Worm (Caenorhabditis elegans): ENCODE results near the gene ZK1086.2.

Gene ZK1086.2

DNA sequence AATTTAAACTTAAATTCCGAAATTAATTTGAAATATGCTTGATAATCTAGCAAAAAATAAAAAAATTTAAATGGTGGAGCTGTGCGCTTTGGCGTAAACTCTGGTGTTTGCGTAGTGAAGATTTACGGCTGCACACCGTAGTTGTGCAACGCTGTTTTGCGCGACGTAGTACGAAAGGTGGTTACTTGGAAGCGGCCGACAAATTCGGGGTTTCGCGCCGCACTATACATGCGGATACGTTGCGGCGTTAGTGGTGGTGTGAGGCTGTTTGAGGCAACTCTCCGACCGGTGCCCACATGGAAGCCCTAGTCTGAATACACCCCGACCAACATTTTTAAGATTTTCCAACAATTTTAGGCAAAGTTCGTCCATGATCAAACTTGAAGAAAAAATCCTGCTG lies 40.0 kb upstream of the ZK1086.2 start:
- TF ChIP-seq nhr-237 (tag; optimal IDR thresholded peaks at IDR 0.05) (no peak), skn-1 (tag; optimal IDR thresholded peaks at IDR 0.05) (no peak), ztf-4 (tag; optimal IDR thresholded peaks at IDR 0.05) (no peak), pha-4 (tag; optimal IDR thresholded peaks at IDR 0.05) (no peak), pqm-1 (tag; optimal IDR thresholded peaks at IDR 0.05) (no peak), unc-39 (tag; optimal IDR thresholded peaks at IDR 0.05) (no peak), nhr-77 (tag; optimal IDR thresholded peaks at IDR 0.05) (no peak), elt-1 (tag; optimal IDR thresholded peaks at IDR 0.05) (no peak), mdl-1 (tag; optimal IDR thresholded peaks at IDR 0.05) (no peak), ceh-28 (tag; optimal IDR thresholded peaks at IDR 0.05) (no peak), fkh-2 (tag; optimal IDR thresholded peaks at IDR 0.05) (no peak), elt-3 (tag; optimal IDR thresholded peaks at IDR 0.05) (no peak), nhr-11 (tag; optimal IDR thresholded peaks at IDR 0.05) (no peak), ceh-9 (tag; optimal IDR thresholded peaks at IDR 0.05) (no peak), eor-1 (tag; optimal IDR thresholded peaks at IDR 0.05) (no peak), lin-15B (tag; optimal IDR thresholded peaks at IDR 0.05) (no peak), R02D3.7 (tag; optimal IDR thresholded peaks at IDR 0.05) (no peak), ceh-82 (tag; optimal IDR thresholded peaks at IDR 0.05) (no peak), nhr-43 (tag; optimal IDR thresholded peaks at IDR 0.05; ENCODE audit: poor library complexity, severe bottlenecking) (no peak), sea-2 (GFP tag; optimal IDR thresholded peaks at IDR 0.05) (no peak)

DNA sequence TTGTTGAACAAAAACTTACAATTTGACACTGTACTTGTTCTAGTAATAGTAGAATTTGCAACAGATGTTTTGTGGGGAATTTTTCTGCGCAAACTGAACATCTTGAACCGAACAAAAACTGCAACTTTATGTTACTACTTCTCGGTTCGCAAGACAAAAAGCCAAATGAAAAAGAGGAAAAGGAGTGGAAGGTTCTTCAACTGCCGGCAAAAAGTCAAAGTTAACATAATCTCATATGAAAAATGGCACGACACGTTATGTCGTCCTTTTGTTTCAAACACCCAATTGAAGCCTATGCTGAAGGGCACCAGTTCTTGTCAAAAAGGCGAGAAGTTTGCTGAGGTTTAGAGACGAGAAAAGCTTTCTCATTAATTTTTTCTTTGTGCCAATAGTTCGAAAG lies 30.1 kb upstream of the ZK1086.2 start, which contains the start of gene twk-23:
TSS of gene twk-23 (minus strand) at position 101 of the 400 bp plus-strand sequence.
- no peak for TF ChIP-seq ceh-9 (tag; optimal IDR thresholded peaks at IDR 0.05)
- TF ChIP-seq R02D3.7 (tag; optimal IDR thresholded peaks at IDR 0.05), result no peak
- no peak for TF ChIP-seq pqm-1 (tag; optimal IDR thresholded peaks at IDR 0.05)
- TF ChIP-seq lsy-12 (tag; optimal IDR thresholded peaks at IDR 0.05), result no peak
- no peak for TF ChIP-seq jun-1 (tag; optimal IDR thresholded peaks at IDR 0.05)
- no peak for TF ChIP-seq ZK546.5 (tag; optimal IDR thresholded peaks at IDR 0.05)
- TF ChIP-seq ceh-28 (tag; optimal IDR thresholded peaks at IDR 0.05), result no peak
- no peak for TF ChIP-seq elt-2 (tag; optimal IDR thresholded peaks at IDR 0.05)
- TF ChIP-seq ama-1 (optimal IDR thresholded peaks at IDR 0.05), result no peak

DNA sequence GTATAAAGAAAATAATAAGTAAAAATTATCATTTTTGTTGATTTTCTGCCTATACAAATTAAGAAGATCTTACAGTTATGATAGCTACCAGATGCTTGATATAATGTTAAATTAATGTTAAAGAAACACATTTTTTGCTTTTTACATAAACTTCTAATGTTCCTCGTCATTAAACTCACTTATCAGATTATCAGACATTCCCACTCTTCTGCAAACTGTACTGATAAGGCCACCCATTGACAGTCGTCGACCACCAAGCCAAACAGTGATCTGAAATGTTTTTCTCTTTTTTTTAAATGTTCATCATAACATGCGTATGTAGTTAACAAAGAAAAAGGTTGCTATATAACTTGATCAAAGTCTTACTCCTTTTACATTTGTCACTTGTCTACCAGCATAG lies 25.4 kb upstream of the ZK1086.2 start:
- peak; percentile 26 for TF ChIP-seq pqm-1 (tag; optimal IDR thresholded peaks at IDR 0.05)
- no peak for TF ChIP-seq fkh-10 (GFP tag; optimal IDR thresholded peaks at IDR 0.05)
- no peak for TF ChIP-seq elt-1 (tag; optimal IDR thresholded peaks at IDR 0.05)
- TF ChIP-seq ztf-4 (tag; optimal IDR thresholded peaks at IDR 0.05), result no peak

DNA sequence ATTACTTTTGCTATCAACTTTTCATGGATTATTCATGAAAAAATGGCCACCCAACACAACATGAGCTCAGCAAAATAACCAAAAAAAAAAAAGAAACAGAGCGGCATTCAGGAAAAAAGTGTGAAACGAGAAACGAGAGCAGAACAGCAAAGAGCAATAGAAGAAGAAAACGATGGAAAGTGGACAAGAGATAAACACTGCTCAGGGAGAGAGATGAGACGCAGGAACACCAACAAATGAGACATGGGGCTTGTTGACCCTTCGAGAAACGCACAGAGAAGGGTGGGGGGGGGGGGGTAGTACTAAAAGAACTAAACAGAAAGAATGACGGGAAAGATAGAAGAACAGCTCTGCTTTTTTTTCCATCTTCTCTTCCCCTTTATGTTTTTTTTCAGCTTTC lies 18.5 kb upstream of the ZK1086.2 start:
- no peak for TF ChIP-seq ceh-82 (tag; optimal IDR thresholded peaks at IDR 0.05)
- TF ChIP-seq nfya-1 (tag; optimal IDR thresholded peaks at IDR 0.05; ENCODE audit: insufficient read depth), result peak; percentile 44
- peak; percentile 35 for TF ChIP-seq hmg-11 (tag; optimal IDR thresholded peaks at IDR 0.05)
- TF ChIP-seq lin-39 (tag; optimal IDR thresholded peaks at IDR 0.05), result peak; percentile 1
- TF ChIP-seq pha-4 (tag; optimal IDR thresholded peaks at IDR 0.05), result peak; percentile 57
- TF ChIP-seq egl-5 (tag; optimal IDR thresholded peaks at IDR 0.05), result peak; percentile 44
- TF ChIP-seq jun-1 (tag; optimal IDR thresholded peaks at IDR 0.05), result no peak

DNA sequence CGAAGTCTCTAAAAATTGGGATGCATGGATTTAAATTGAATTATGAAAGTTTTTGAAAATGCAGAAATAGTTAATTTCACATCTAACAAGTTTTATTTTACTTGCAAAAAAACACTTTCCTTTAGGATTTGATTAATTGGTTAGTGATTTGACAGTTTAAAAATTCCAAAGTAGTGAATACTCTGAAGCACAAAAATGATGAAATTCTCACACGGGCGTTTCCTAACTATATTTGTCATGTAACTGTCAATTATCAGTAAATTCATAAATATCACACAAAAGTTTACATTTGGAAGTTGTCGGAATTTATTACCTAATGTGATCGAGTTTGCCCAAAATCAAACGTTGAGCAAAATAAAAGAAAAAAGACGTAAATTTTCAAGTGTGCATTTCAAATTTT lies 17.7 kb upstream of the ZK1086.2 start:
- TF ChIP-seq R02D3.7 (tag; optimal IDR thresholded peaks at IDR 0.05) (no peak), eor-1 (tag; optimal IDR thresholded peaks at IDR 0.05) (no peak), nhr-237 (tag; optimal IDR thresholded peaks at IDR 0.05) (no peak), elt-2 (tag; optimal IDR thresholded peaks at IDR 0.05) (no peak), ztf-4 (tag; optimal IDR thresholded peaks at IDR 0.05) (no peak)

DNA sequence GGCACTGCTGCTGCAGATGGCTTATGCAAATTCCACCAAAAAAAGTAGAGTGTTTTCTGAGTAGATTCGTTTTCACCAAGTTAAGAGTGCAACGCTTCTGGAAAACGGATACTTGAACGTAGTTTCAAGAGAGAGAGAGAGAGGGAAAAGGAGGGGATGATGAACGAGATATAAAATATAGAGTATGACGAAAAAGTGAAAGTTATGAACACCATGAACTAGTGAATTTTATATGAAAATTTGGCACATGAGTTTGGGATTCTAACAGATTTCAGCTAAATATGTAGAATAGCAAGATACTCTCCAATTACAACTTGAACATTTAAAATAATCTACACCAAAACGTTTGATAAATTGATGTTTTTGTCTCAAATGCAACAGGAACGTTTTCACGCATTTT lies 16.3 kb upstream of the ZK1086.2 start, which contains the start of gene obr-3:
TSS of gene obr-3 (minus strand) at position 101 of the 400 bp plus-strand sequence.
- no peak for TF ChIP-seq nhr-12 (tag; optimal IDR thresholded peaks at IDR 0.05)
- TF ChIP-seq egl-5 (tag; optimal IDR thresholded peaks at IDR 0.05), result no peak
- no peak for TF ChIP-seq ceh-16 (tag; optimal IDR thresholded peaks at IDR 0.05)
- TF ChIP-seq hmg-11 (tag; optimal IDR thresholded peaks at IDR 0.05), result no peak
- TF ChIP-seq lsy-12 (tag; optimal IDR thresholded peaks at IDR 0.05), result no peak
- no peak for TF ChIP-seq nhr-237 (tag; optimal IDR thresholded peaks at IDR 0.05)
- no peak for TF ChIP-seq mdl-1 (tag; optimal IDR thresholded peaks at IDR 0.05)
